Fruit fly (Drosophila melanogaster) whole organism, pupa: ENCODE measurements around the gene CG14280.

Experiments
- CG10348 ChIP-seq: fragments of 200-800 bp; sonication (Bioruptor generic); IDR thresholded peaks from 2 replicates; pipeline ENCODE4 v1.3.6; 2022; ENCODE audit warnings: missing biosample characterization, missing genetic modification characterization
- CG12605 ChIP-seq: fragments of 200-800 bp; sonication (Bioruptor generic); IDR thresholded peaks from 2 replicates; pipeline ENCODE4 v1.3.6; 2022; ENCODE audit warnings: missing biosample characterization, missing genetic modification characterization
- CG13204 ChIP-seq: fragments of 200-800 bp; sonication (Bioruptor generic); optimal IDR thresholded peaks from 2 replicates; lab custom pipeline; 2018; ENCODE audit warnings: missing biosample characterization, mild to moderate bottlenecking, missing genetic modification characterization, moderate library complexity
- CG14655 ChIP-seq: fragments of 200-800 bp; sonication (Bioruptor generic); optimal IDR thresholded peaks from 3 replicates; lab custom pipeline; 2017; ENCODE audit warnings: mild to moderate bottlenecking, missing biosample characterization, missing genetic modification reagents, missing genetic modification characterization
- CG15710 ChIP-seq: fragments of 200-800 bp; sonication (Bioruptor generic); optimal IDR thresholded peaks from 2 replicates; lab custom pipeline; 2018; ENCODE audit warnings: missing biosample characterization, mild to moderate bottlenecking, missing genetic modification characterization, moderate library complexity
- CG17806 ChIP-seq: fragments of 200-800 bp; sonication (Bioruptor generic); optimal IDR thresholded peaks from 2 replicates; lab custom pipeline; 2018; ENCODE audit warnings: missing biosample characterization, mild to moderate bottlenecking, missing genetic modification characterization, moderate library complexity
- CG32121 ChIP-seq: fragments of 200-800 bp; sonication (Bioruptor generic); IDR thresholded peaks from 2 replicates; pipeline ENCODE4 v1.3.6; 2022; ENCODE audit warnings: missing biosample characterization, missing genetic modification characterization
- CG34367 ChIP-seq: fragments of 200-800 bp; sonication (Bioruptor generic); optimal IDR thresholded peaks from 2 replicates; lab custom pipeline; 2018; ENCODE audit warnings: missing biosample characterization, mild to moderate bottlenecking, missing genetic modification characterization
- CG4496 ChIP-seq: fragments of 200-800 bp; sonication (Bioruptor generic); IDR thresholded peaks from 3 replicates; pipeline ENCODE4 v1.3.6; 2022; ENCODE audit warnings: missing biosample characterization, missing genetic modification characterization
- CG8159 ChIP-seq: fragments of 200-800 bp; sonication (Bioruptor generic); optimal IDR thresholded peaks from 3 replicates; lab custom pipeline; 2018; ENCODE audit warnings: missing biosample characterization, mild to moderate bottlenecking, missing genetic modification characterization, moderate library complexity
- CG8301 ChIP-seq: fragments of 200-800 bp; sonication (Bioruptor generic); optimal IDR thresholded peaks from 2 replicates; lab custom pipeline; 2018; ENCODE audit warnings: missing biosample characterization, mild to moderate bottlenecking, missing genetic modification characterization
- CG9948 ChIP-seq: fragments of 200-800 bp; sonication (Bioruptor generic); optimal IDR thresholded peaks from 2 replicates; lab custom pipeline; 2018; ENCODE audit warnings: missing biosample characterization, mild to moderate bottlenecking, missing genetic modification characterization, moderate library complexity
- D1 ChIP-seq: fragments of 200-800 bp; sonication (Bioruptor generic); optimal IDR thresholded peaks from 2 replicates; lab custom pipeline; 2018; ENCODE audit warnings: missing biosample characterization, mild to moderate bottlenecking, missing genetic modification characterization, moderate library complexity
- EcR ChIP-seq: fragments of 200-800 bp; sonication (Bioruptor generic); optimal IDR thresholded peaks from 3 replicates; lab custom pipeline; 2019; ENCODE audit warnings: missing biosample characterization, missing genetic modification characterization, mild to moderate bottlenecking, moderate library complexity, missing genetic modification reagents
- Ets98B ChIP-seq: fragments of 200-800 bp; sonication (Bioruptor generic); IDR thresholded peaks from 2 replicates; pipeline ENCODE4 v1.3.6; 2022; ENCODE audit warnings: missing biosample characterization, missing genetic modification characterization
- Pif1A ChIP-seq: fragments of 200-800 bp; sonication (Bioruptor generic); optimal IDR thresholded peaks from 3 replicates; lab custom pipeline; 2016; ENCODE audit warnings: missing biosample characterization, missing genetic modification characterization
- Pif1B ChIP-seq: fragments of 200-800 bp; sonication (Bioruptor generic); optimal IDR thresholded peaks from 3 replicates; lab custom pipeline; 2016; ENCODE audit warnings: missing biosample characterization, missing genetic modification characterization
- Snoo ChIP-seq: fragments of 200-800 bp; sonication (Bioruptor generic); optimal IDR thresholded peaks from 3 replicates; lab custom pipeline; 2017; ENCODE audit warnings: missing biosample characterization, mild to moderate bottlenecking, missing genetic modification characterization, inconsistent platforms
- fd96Ca ChIP-seq: fragments of 200-800 bp; sonication (Bioruptor generic); IDR thresholded peaks from 3 replicates; pipeline ENCODE4 v1.3.6; 2022; ENCODE audit warnings: missing biosample characterization, missing genetic modification characterization
- gl ChIP-seq: fragments of 200-800 bp; sonication (Bioruptor generic); optimal IDR thresholded peaks from 2 replicates; lab custom pipeline; 2018; ENCODE audit warnings: missing biosample characterization, mild to moderate bottlenecking, missing genetic modification characterization
- rn ChIP-seq: fragments of 200-800 bp; sonication (Bioruptor generic); IDR thresholded peaks from 2 replicates; pipeline ENCODE4 v1.3.6; 2022; ENCODE audit warnings: missing biosample characterization, missing genetic modification characterization

The CG14280 gene

DNA sequence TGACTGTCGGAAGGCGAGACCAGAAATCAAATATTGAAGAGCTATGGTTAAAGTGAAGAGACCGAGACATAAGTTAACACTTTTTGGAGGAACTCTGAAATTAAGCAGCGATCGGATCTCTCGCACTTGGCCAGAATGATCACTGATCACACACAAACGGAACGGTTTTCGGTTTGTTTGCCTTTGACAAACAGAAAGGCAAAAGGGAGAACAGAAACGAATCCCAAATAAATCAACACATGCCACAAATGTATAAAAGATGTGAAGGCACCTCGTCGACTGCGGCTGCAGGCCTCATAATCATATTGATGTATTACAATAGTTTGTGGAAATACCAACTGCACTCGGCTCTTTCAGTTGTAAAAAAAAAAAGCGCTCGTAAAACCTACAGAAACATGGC, 41.6 kb downstream of the CG14280 start:
- TF ChIP-seq EcR (GFP tag; lab: Kevin White, UChicago) (no peak), CG13204 (GFP tag; lab: Kevin White, UChicago) (no peak), fd96Ca (GFP tag; lab: Robert Waterston, UW) (no peak), Pif1B (GFP tag; lab: Kevin White, UChicago) (no peak), CG9948 (no peak), CG10348 (no peak), D1 (tag; lab: Kevin White, UChicago) (no peak)

DNA sequence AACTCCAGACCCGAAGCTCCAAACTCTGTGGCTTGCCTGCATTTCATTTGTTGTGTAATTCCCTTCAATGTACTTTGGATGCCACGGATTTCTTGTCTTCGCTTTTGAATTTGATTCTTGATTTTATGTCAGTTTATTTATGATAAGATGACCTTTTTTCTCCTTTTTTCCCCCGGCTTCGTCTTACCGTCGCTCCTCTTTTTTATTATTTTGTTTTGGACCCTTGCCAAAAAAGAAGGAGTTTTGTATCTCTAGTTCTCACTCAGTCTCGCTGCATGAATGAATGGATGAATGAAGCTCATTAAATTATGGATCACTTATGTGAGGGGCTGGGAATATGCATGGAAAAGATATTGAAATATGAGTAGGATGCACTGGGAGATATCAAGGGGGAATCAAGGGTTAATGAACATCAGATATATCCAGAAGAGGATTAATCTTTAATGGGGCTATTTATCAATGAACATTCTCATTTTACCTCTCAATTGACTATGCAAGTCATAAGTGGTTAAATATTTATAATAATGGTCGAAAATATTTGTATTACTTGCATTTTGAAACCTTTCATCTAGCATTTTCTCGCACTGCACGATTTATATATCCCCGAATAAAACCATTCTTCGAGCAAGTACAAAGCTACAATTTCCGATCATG, 43.3 kb downstream of the CG14280 start:
- TF ChIP-seq CG9948: no peak
- TF ChIP-seq CG8159 (tag; lab: Kevin White, UChicago): no peak
- TF ChIP-seq CG4496 (GFP tag; lab: Robert Waterston, UW): no peak
- TF ChIP-seq Snoo (tag; lab: Kevin White, UChicago): no peak
- TF ChIP-seq CG13204 (GFP tag; lab: Kevin White, UChicago): no peak
- no peak for TF ChIP-seq Ets98B (GFP tag; lab: Robert Waterston, UW)
- TF ChIP-seq CG8301 (tag; lab: Kevin White, UChicago): no peak
- TF ChIP-seq CG32121 (GFP tag; lab: Robert Waterston, UW): no peak
- TF ChIP-seq CG10348: no peak
- no peak for TF ChIP-seq D1 (tag; lab: Kevin White, UChicago)
- no peak for TF ChIP-seq CG14655
- no peak for TF ChIP-seq CG17806 (tag; lab: Kevin White, UChicago)
- TF ChIP-seq Pif1A (GFP tag; lab: Kevin White, UChicago): no peak
- TF ChIP-seq, all 21 proteins: peak for 0

DNA sequence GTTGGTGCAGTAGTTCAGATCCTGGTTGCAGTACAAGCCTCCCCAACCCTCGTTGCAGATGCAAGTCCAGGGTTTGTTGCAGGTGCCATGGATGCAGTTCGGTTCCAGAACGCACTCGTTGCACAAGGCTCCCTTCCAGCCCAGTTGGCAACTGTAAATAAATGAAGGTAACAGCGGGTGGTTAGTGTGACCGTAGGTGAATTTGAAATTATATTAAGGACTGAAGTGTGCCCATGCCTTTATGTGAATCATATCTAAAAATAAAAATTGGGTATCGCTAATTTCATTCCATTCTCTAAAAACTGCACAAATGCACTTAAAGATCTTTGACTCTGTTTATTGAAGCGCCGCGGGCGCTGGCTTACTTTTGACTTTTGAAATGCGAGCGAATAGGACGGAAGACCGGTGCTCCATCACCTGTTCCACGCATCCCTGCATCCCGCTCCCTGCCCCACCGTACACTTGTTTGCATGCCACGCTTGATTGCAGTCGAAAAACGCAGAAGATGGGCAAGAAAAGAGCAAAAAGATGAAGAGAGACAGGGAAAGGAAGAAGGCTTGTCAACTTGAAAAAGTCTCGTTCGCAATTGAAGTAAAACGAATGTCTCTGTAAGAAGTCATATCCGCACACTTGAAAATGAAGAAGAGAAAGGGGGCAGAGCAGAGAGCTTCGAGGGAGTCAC, 50.0 kb downstream of the CG14280 start:
- no peak for TF ChIP-seq CG12605 (GFP tag; lab: Robert Waterston, UW)
- TF ChIP-seq CG34367 (tag; lab: Kevin White, UChicago): no peak
- TF ChIP-seq CG15710 (tag; lab: Kevin White, UChicago): no peak
- TF ChIP-seq Ets98B (GFP tag; lab: Robert Waterston, UW): no peak
- no peak for TF ChIP-seq CG10348
- no peak for TF ChIP-seq CG9948
- no peak for TF ChIP-seq Pif1A (GFP tag; lab: Kevin White, UChicago)
- TF ChIP-seq CG17806 (tag; lab: Kevin White, UChicago): no peak
- no peak for TF ChIP-seq gl (tag; lab: Kevin White, UChicago)

DNA sequence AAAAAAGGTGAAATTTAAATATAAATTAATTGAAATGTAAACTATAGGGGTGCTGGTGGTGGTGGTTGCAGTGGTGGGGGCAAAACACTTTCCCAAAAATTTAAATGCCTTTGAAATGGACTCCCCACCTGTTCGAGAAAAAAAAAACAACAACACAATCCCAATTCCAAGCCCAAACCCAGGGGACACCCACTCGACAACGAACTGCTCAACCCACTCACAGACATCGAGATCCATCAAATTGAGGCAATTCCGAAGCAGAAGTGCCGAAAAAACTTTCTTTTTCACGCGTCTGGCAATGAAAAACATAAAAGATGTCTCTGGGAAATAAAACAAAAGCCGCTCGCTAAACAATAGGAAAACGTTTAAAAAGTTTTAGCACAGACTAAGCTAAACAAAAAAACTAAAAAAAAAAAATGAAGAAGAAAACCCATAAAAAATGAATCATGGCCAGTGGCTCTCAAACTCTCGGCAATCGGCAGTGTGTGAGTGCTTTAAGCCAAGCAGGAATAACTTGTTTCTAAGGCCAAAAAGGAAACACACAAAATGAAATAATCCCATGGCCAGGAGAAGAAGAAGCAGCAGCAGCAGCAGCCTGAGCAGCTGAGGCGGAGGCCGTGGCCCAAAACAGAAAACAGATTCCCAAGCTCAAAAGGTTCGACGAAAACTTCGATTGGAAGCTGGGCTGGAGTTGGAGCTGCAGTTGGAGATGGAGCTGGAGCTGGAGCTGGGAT, 52.4 kb downstream of the CG14280 start:
- TF ChIP-seq rn (GFP tag; lab: Robert Waterston, UW) (no peak), CG14655 (no peak), CG13204 (GFP tag; lab: Kevin White, UChicago) (peak; percentile 31), CG17806 (tag; lab: Kevin White, UChicago) (no peak), CG32121 (GFP tag; lab: Robert Waterston, UW) (no peak)
